Fruit fly (Drosophila melanogaster) whole organism, embryonic: ENCODE results near the gene CG1638.

Experiments used
- Atf-2 ChIP-seq: fragments of 200-800 bp; sonication (Bioruptor generic); optimal IDR thresholded peaks from 2 replicates; lab custom pipeline; 2016; ENCODE audit warnings: missing biosample characterization, missing genetic modification characterization
- Atf3 ChIP-seq: fragments of 200-800 bp; sonication (Bioruptor generic); optimal IDR thresholded peaks from 3 replicates; lab custom pipeline; 2016; ENCODE audit warnings: missing biosample characterization, missing genetic modification characterization
- Bgb ChIP-seq: fragments of 200-800 bp; sonication (Bioruptor generic); IDR thresholded peaks from 2 replicates; pipeline ENCODE4 v1.3.6; 2022; ENCODE audit warnings: missing biosample characterization, missing genetic modification characterization; ENCODE audit not compliant: partially characterized antibody
- CG10543 ChIP-seq: fragments of 200-800 bp; sonication (Bioruptor generic); optimal IDR thresholded peaks from 3 replicates; lab custom pipeline; 2017; ENCODE audit warnings: missing biosample characterization, mild to moderate bottlenecking, missing genetic modification characterization, moderate library complexity
- CG11398 ChIP-seq: fragments of 200-800 bp; sonication (Bioruptor generic); optimal IDR thresholded peaks from 2 replicates; lab custom pipeline; 2016; ENCODE audit warnings: missing biosample characterization, missing genetic modification characterization
- CG12155 ChIP-seq: fragments of 200-800 bp; sonication (Bioruptor generic); optimal IDR thresholded peaks from 3 replicates; lab custom pipeline; 2016; ENCODE audit warnings: missing biosample characterization, missing genetic modification characterization
- CG13624 ChIP-seq: fragments of 200-800 bp; sonication (Bioruptor generic); optimal IDR thresholded peaks from 2 replicates; lab custom pipeline; 2016; ENCODE audit warnings: missing biosample characterization, missing genetic modification characterization
- CG14014 ChIP-seq: fragments of 200-800 bp; sonication (Bioruptor generic); IDR thresholded peaks from 2 replicates; pipeline ENCODE4 v1.3.6; 2022; ENCODE audit warnings: missing biosample characterization, missing genetic modification characterization
- CG14050 ChIP-seq: fragments of 200-800 bp; sonication (Bioruptor generic); IDR thresholded peaks from 3 replicates; pipeline ENCODE4 v1.3.6; 2022; ENCODE audit warnings: missing biosample characterization, missing genetic modification characterization
- CG17361 ChIP-seq: fragments of 200-800 bp; sonication (Bioruptor generic); IDR thresholded peaks from 3 replicates; pipeline ENCODE4 v1.3.6; 2022; ENCODE audit warnings: missing biosample characterization, missing genetic modification characterization
- CG17612 ChIP-seq: fragments of 200-800 bp; sonication (Bioruptor generic); IDR thresholded peaks from 2 replicates; pipeline ENCODE4 v1.3.6; 2022; ENCODE audit warnings: missing biosample characterization, missing genetic modification characterization
- CG1792 ChIP-seq: fragments of 200-800 bp; sonication (Bioruptor generic); optimal IDR thresholded peaks from 2 replicates; lab custom pipeline; 2016; ENCODE audit warnings: missing biosample characterization, missing genetic modification characterization
- CG2875 ChIP-seq: fragments of 200-800 bp; sonication (Bioruptor generic); optimal IDR thresholded peaks from 2 replicates; lab custom pipeline; 2017; ENCODE audit warnings: missing biosample characterization, mild to moderate bottlenecking, missing genetic modification characterization, missing genetic modification reagents
- CG3163 ChIP-seq: fragments of 200-800 bp; sonication (Bioruptor generic); optimal IDR thresholded peaks from 3 replicates; lab custom pipeline; 2016; ENCODE audit warnings: missing biosample characterization, missing genetic modification characterization
- CG34422 ChIP-seq: fragments of 200-800 bp; sonication (Bioruptor generic); IDR thresholded peaks from 3 replicates; pipeline ENCODE4 v1.3.6; 2022; ENCODE audit warnings: missing biosample characterization, missing genetic modification characterization
- CG5180 ChIP-seq: fragments of 200-800 bp; sonication (Bioruptor generic); optimal IDR thresholded peaks from 3 replicates; lab custom pipeline; 2017; ENCODE audit warnings: missing biosample characterization, missing genetic modification characterization, mild to moderate bottlenecking, moderate library complexity, missing genetic modification reagents
- CG6272 ChIP-seq: fragments of 200-800 bp; sonication (Bioruptor generic); IDR thresholded peaks from 2 replicates; pipeline ENCODE4 v1.3.6; 2022; ENCODE audit warnings: missing biosample characterization, missing genetic modification characterization
- CG8478 ChIP-seq: fragments of >200 bp; optimal IDR thresholded peaks from 2 replicates; lab custom pipeline; 2018
- CHES-1-like ChIP-seq: fragments of 200-800 bp; sonication (Bioruptor generic); optimal IDR thresholded peaks from 2 replicates; lab custom pipeline; 2016; ENCODE audit warnings: missing biosample characterization, missing genetic modification characterization
- CrebB ChIP-seq: fragments of 200-800 bp; sonication (Bioruptor generic); optimal IDR thresholded peaks from 3 replicates; lab custom pipeline; 2018; ENCODE audit warnings: missing biosample characterization, mild to moderate bottlenecking, missing genetic modification characterization
- Dll ChIP-seq: fragments of 200-800 bp; sonication (Bioruptor generic); IDR thresholded peaks from 4 replicates; pipeline ENCODE4 v1.3.6; 2022; ENCODE audit warnings: missing biosample characterization, missing genetic modification characterization; ENCODE audit not compliant: partially characterized antibody
- Lhr ChIP-seq: fragments of 200-800 bp; sonication (Bioruptor generic); optimal IDR thresholded peaks from 3 replicates; lab custom pipeline; 2017; ENCODE audit warnings: mild to moderate bottlenecking, missing biosample characterization, missing genetic modification reagents, missing genetic modification characterization
- Lpt ChIP-seq: fragments of >200 bp; optimal IDR thresholded peaks from 2 replicates; lab custom pipeline; 2018; ENCODE audit warnings: missing biosample characterization, missing genetic modification characterization
- MBD-R2 ChIP-seq: fragments of 200-800 bp; sonication (Bioruptor generic); IDR thresholded peaks from 2 replicates; pipeline ENCODE4 v1.3.6; 2022; ENCODE audit warnings: missing biosample characterization, missing genetic modification characterization
- Nf-YC ChIP-seq: fragments of 200-800 bp; optimal IDR thresholded peaks from 3 replicates; lab custom pipeline; 2019; ENCODE audit warnings: missing biosample characterization, mild to moderate bottlenecking, missing genetic modification characterization, moderate library complexity
- NfI ChIP-seq: fragments of 200-800 bp; sonication (Bioruptor generic); optimal IDR thresholded peaks from 3 replicates; lab custom pipeline; 2018; ENCODE audit warnings: missing biosample characterization, mild to moderate bottlenecking, missing genetic modification characterization, moderate library complexity
- Sox100B ChIP-seq: fragments of 200-800 bp; sonication (Bioruptor generic); optimal IDR thresholded peaks from 3 replicates; lab custom pipeline; 2018; ENCODE audit warnings: missing biosample characterization, mild to moderate bottlenecking, missing genetic modification characterization
- Spps ChIP-seq: fragments of 200-800 bp; sonication (Bioruptor generic); optimal IDR thresholded peaks from 2 replicates; lab custom pipeline; 2018; ENCODE audit warnings: missing biosample characterization, mild to moderate bottlenecking, missing genetic modification characterization
- Stat92E ChIP-seq, 3 experiments: fragments of >200 bp in 2 of 3; fragments of 200-800 bp in 1 of 3; sonication (Bioruptor generic) in 1 of 3; optimal IDR thresholded peaks; 2 replicates each; lab custom pipeline; 2017 to 2019; ENCODE audit warnings: missing biosample characterization in 3 of 3, missing genetic modification characterization in 3 of 3, mild to moderate bottlenecking in 1 of 3, moderate library complexity in 1 of 3
- YL-1 ChIP-seq: fragments of 200-800 bp; sonication (Bioruptor generic); optimal IDR thresholded peaks from 3 replicates; lab custom pipeline; 2017; ENCODE audit warnings: missing biosample characterization, mild to moderate bottlenecking, missing genetic modification characterization
- bcd ChIP-seq: fragments of 200-800 bp; sonication (Bioruptor generic); optimal IDR thresholded peaks from 2 replicates; lab custom pipeline; 2017; ENCODE audit warnings: missing biosample characterization, mild to moderate bottlenecking, missing genetic modification characterization
- cas ChIP-seq: fragments of 200-800 bp; sonication (Bioruptor generic); IDR thresholded peaks from 2 replicates; pipeline ENCODE4 v1.3.6; 2022; ENCODE audit warnings: missing biosample characterization, missing genetic modification characterization
- chif ChIP-seq, 2 experiments: fragments of 200-800 bp; sonication (Bioruptor generic); optimal IDR thresholded peaks; 3 replicates each; lab custom pipeline; 2016; ENCODE audit warnings: missing biosample characterization in 2 of 2, missing genetic modification characterization in 2 of 2
- crc ChIP-seq: fragments of 200-800 bp; sonication (Bioruptor generic); optimal IDR thresholded peaks from 2 replicates; lab custom pipeline; 2016; ENCODE audit warnings: missing biosample characterization, missing genetic modification characterization
- exex ChIP-seq: fragments of 200-800 bp; sonication (Bioruptor generic); optimal IDR thresholded peaks from 4 replicates; lab custom pipeline; 2018; ENCODE audit warnings: missing biosample characterization, mild to moderate bottlenecking, missing genetic modification characterization, moderate library complexity
- fru ChIP-seq: fragments of >200 bp; optimal IDR thresholded peaks from 2 replicates; lab custom pipeline; 2017
- gcm2 ChIP-seq: fragments of 200-800 bp; sonication (Bioruptor generic); optimal IDR thresholded peaks from 2 replicates; lab custom pipeline; 2016; ENCODE audit warnings: missing biosample characterization, missing genetic modification characterization
- grn ChIP-seq: fragments of 200-800 bp; sonication (Bioruptor generic); optimal IDR thresholded peaks from 3 replicates; lab custom pipeline; 2017; ENCODE audit warnings: missing biosample characterization, missing genetic modification characterization
- inv ChIP-seq: fragments of 200-800 bp; sonication (Bioruptor generic); IDR thresholded peaks from 2 replicates; pipeline ENCODE4 v1.3.6; 2022; ENCODE audit warnings: missing biosample characterization, missing genetic modification characterization; ENCODE audit not compliant: partially characterized antibody
- kay ChIP-seq: fragments of 200-800 bp; sonication (Bioruptor generic); optimal IDR thresholded peaks from 2 replicates; lab custom pipeline; 2016; ENCODE audit warnings: missing biosample characterization, missing genetic modification characterization
- lov ChIP-seq, 2 experiments: fragments of 200-800 bp in 1 of 2; fragments of >200 bp in 1 of 2; sonication (Bioruptor generic) in 1 of 2; IDR thresholded peaks in 1 of 2; optimal IDR thresholded peaks in 1 of 2; 2 replicates in 1 of 2; 3 replicates in 1 of 2; pipeline versions ENCODE4 v1.3.6 to Lab custom; 2017 to 2022; ENCODE audit warnings: missing biosample characterization in 1 of 2, missing genetic modification characterization in 1 of 2
- mld ChIP-seq: fragments of 200-800 bp; sonication (Bioruptor generic); IDR thresholded peaks from 3 replicates; pipeline ENCODE4 v1.3.6; 2022; ENCODE audit warnings: missing biosample characterization, missing genetic modification characterization; ENCODE audit not compliant: partially characterized antibody
- oc ChIP-seq: fragments of 200-800 bp; sonication (Bioruptor generic); optimal IDR thresholded peaks from 2 replicates; lab custom pipeline; 2018; ENCODE audit warnings: missing biosample characterization, mild to moderate bottlenecking, missing genetic modification characterization, moderate library complexity
- onecut ChIP-seq: fragments of 200-800 bp; sonication (Bioruptor generic); IDR thresholded peaks from 2 replicates; pipeline ENCODE4 v1.3.6; 2022; ENCODE audit warnings: missing biosample characterization, missing genetic modification characterization
- peb ChIP-seq: fragments of 200-800 bp; sonication (Bioruptor generic); IDR thresholded peaks from 2 replicates; pipeline ENCODE4 v1.3.6; 2022; ENCODE audit warnings: missing biosample characterization, missing genetic modification characterization
- sim ChIP-seq: fragments of 200-800 bp; sonication (Bioruptor generic); IDR thresholded peaks from 2 replicates; pipeline ENCODE4 v1.3.6; 2022; ENCODE audit warnings: missing biosample characterization, missing genetic modification characterization
- sr ChIP-seq: fragments of 200-800 bp; sonication (Bioruptor generic); IDR thresholded peaks from 3 replicates; pipeline ENCODE4 v1.3.6; 2022; ENCODE audit warnings: missing biosample characterization, missing genetic modification characterization
- ttk ChIP-seq: fragments of 200-800 bp; sonication (Bioruptor generic); IDR thresholded peaks from 2 replicates; pipeline ENCODE4 v2.1.2; 2022; ENCODE audit warnings: missing biosample characterization, missing genetic modification characterization
- tup ChIP-seq: fragments of 200-800 bp; sonication (Bioruptor generic); optimal IDR thresholded peaks from 2 replicates; lab custom pipeline; 2016; ENCODE audit warnings: missing biosample characterization, mild to moderate bottlenecking, missing genetic modification characterization, moderate library complexity
- twi ChIP-seq: fragments of 200-800 bp; optimal IDR thresholded peaks from 2 replicates; lab custom pipeline; 2019; ENCODE audit warnings: missing biosample characterization, mild to moderate bottlenecking, missing genetic modification characterization, moderate library complexity

CG1638 gene

dm6 chr3R:31592256-31592879, 2.0 kb downstream of the CG1638 start, which contains the start of gene CG1774 (continued):
- TF ChIP-seq sim (no peak), YL-1 (peak; percentile 45), CrebB (peak; percentile 54), CG13624 (GFP tag; lab: Kevin White, UChicago) (peak; percentile 91), gcm2 (GFP tag; lab: Kevin White, UChicago) (peak; percentile 1), grn (GFP tag; lab: Kevin White, UChicago) (peak; percentile 23), NfI (GFP tag; lab: Kevin White, UChicago) (peak; percentile 79), cas (peak; percentile 34; the same call in 1 of the 2 replicates), exex (tag; lab: Kevin White, UChicago) (peak; percentile 86), Bgb (no peak), fru (lab: Kevin White, UChicago) (no peak), CG5180 (peak; percentile 16), Dll (GFP tag; lab: Robert Waterston, UW) (no peak), CG3163 (GFP tag; lab: Kevin White, UChicago) (peak; percentile 55), CG10543 (GFP tag; lab: Kevin White, UChicago) (peak; percentile 70), Atf3 (GFP tag; lab: Kevin White, UChicago) (no peak), ttk (peak; percentile 36; the same call in 1 of the 2 replicates), lov (optimal IDR thresholded peaks at IDR 0.05; lab: Kevin White, UChicago) (no peak), lov (GFP tag; IDR thresholded peaks at IDR 0.05; lab: Robert Waterston, UW) (no peak), tup (GFP tag; lab: Kevin White, UChicago) (peak; percentile 24), mld (GFP tag; lab: Robert Waterston, UW) (no peak), inv (GFP tag; lab: Robert Waterston, UW) (no peak), sr (GFP tag; lab: Robert Waterston, UW) (no peak), CHES-1-like (GFP tag; lab: Kevin White, UChicago) (peak; percentile 82), chif (GFP tag; optimal IDR thresholded peaks at IDR 0.05; lab: Kevin White, UChicago) (peak; percentile 62 to 74), Spps (tag; lab: Kevin White, UChicago) (peak; percentile 20), CG1792 (peak; percentile 75), CG8478 (lab: Kevin White, UChicago) (no peak), CG34422 (0 out of 3 replicates have a peak, but pooled peaks have one; percentile 47), Lpt (GFP tag; lab: Kevin White, UChicago) (no peak), Atf-2 (GFP tag; lab: Kevin White, UChicago) (peak; percentile 60), Lhr (GFP tag; lab: Kevin White, UChicago) (no peak), twi (no peak), Nf-YC (tag; lab: Kevin White, UChicago) (peak; percentile 37), oc (no peak), CG6272 (GFP tag; lab: Robert Waterston, UW) (peak; percentile 57), CG14050 (GFP tag; lab: Robert Waterston, UW) (peak; percentile 45; the same call in 2 of the 3 replicates), bcd (GFP tag; lab: Kevin White, UChicago) (peak; percentile 82), peb (GFP tag; lab: Robert Waterston, UW) (no peak), CG14014 (GFP tag; lab: Robert Waterston, UW) (peak; percentile 78), CG17361 (GFP tag; lab: Robert Waterston, UW) (peak; percentile 78), kay (peak; percentile 68), CG11398 (peak; percentile 34), CG2875 (GFP tag; lab: Kevin White, UChicago) (peak; percentile 36), crc (GFP tag; lab: Kevin White, UChicago) (peak; percentile 88), Sox100B (peak; percentile 28), CG12155 (GFP tag; lab: Kevin White, UChicago) (peak; percentile 83), MBD-R2 (GFP tag; lab: Robert Waterston, UW) (peak; percentile 56; the same call in 1 of the 2 replicates), Stat92E (GFP tag; optimal IDR thresholded peaks at IDR 0.05; lab: Kevin White, UChicago) (no peak), onecut (0 out of 2 replicates have a peak, but pooled peaks have one; percentile 22), CG17612 (GFP tag; lab: Robert Waterston, UW) (peak; percentile 53; the same call in 1 of the 2 replicates)
